Worm (Caenorhabditis elegans) whole organism, early embryonic: ENCODE results near the gene T15B7.14.

ENCODE experiments used
- B0310.2 ChIP-seq: sonication (generic microtip); optimal IDR thresholded peaks from 2 replicates; lab custom pipeline; 2016; ENCODE audit warnings: mild to moderate bottlenecking, missing genetic modification characterization, missing compliant biosample characterization
- F13C5.2 ChIP-seq: sonication (generic microtip); optimal IDR thresholded peaks from 2 replicates; lab custom pipeline; 2017; ENCODE audit warnings: mild to moderate bottlenecking, missing genetic modification characterization, inconsistent platforms, missing compliant biosample characterization
- aly-1 ChIP-seq: sonication (generic microtip); optimal IDR thresholded peaks from 2 replicates; lab custom pipeline; 2016; ENCODE audit warnings: missing genetic modification characterization, missing compliant biosample characterization
- ama-1 ChIP-seq: fragments of 150-350 bp; optimal IDR thresholded peaks from 2 replicates; lab custom pipeline; 2014
- ceh-13 ChIP-seq: fragments of 200-800 bp; sonication (Bioruptor generic); optimal IDR thresholded peaks from 2 replicates; lab custom pipeline; 2018; ENCODE audit warnings: mild to moderate bottlenecking, missing genetic modification characterization, missing compliant biosample characterization
- ceh-36 ChIP-seq: sonication (generic microtip); optimal IDR thresholded peaks from 2 replicates; lab custom pipeline; 2016; ENCODE audit warnings: missing genetic modification characterization, inconsistent platforms, missing compliant biosample characterization
- ets-7 ChIP-seq: sonication (generic microtip); optimal IDR thresholded peaks from 2 replicates; lab custom pipeline; 2016; ENCODE audit warnings: missing genotype, missing genetic modification characterization, missing compliant biosample characterization
- flt-1 ChIP-seq: fragments of 200-800 bp; sonication (Bioruptor generic); IDR thresholded peaks from 2 replicates; pipeline ENCODE4 v1.3.6; 2022; ENCODE audit warnings: missing genetic modification characterization, missing compliant biosample characterization
- hmbx-1 ChIP-seq: sonication (generic microtip); optimal IDR thresholded peaks from 2 replicates; lab custom pipeline; 2016; ENCODE audit warnings: mild to moderate bottlenecking, missing genetic modification characterization, missing compliant biosample characterization
- hmg-4 ChIP-seq: fragments of 200-800 bp; sonication (Bioruptor generic); optimal IDR thresholded peaks from 2 replicates; lab custom pipeline; 2018; ENCODE audit warnings: mild to moderate bottlenecking, missing genetic modification characterization, missing compliant biosample characterization
- hnd-1 ChIP-seq: sonication (generic microtip); optimal IDR thresholded peaks from 2 replicates; lab custom pipeline; 2016; ENCODE audit warnings: missing genetic modification characterization, missing compliant biosample characterization
- pes-1 ChIP-seq: fragments of 200-800 bp; sonication (Bioruptor generic); IDR thresholded peaks from 2 replicates; pipeline ENCODE4 v1.3.6; 2022; ENCODE audit warnings: missing genetic modification reagents, missing genetic modification characterization, missing compliant biosample characterization
- scrt-1 ChIP-seq: fragments of 200-800 bp; sonication (Bioruptor generic); IDR thresholded peaks from 2 replicates; pipeline ENCODE4 v1.3.6; 2022; ENCODE audit warnings: missing genetic modification characterization, missing compliant biosample characterization
- sea-1 ChIP-seq: fragments of 200-800 bp; sonication (Bioruptor generic); conservative IDR thresholded peaks from 2 replicates; pipeline ENCODE4 v1.3.6; 2022; ENCODE audit warnings: missing genetic modification characterization, missing compliant biosample characterization
- tbx-11 ChIP-seq: fragments of 200-800 bp; sonication (Bioruptor generic); IDR thresholded peaks from 2 replicates; pipeline ENCODE4 v1.3.6; 2022; ENCODE audit warnings: missing genetic modification characterization, missing compliant biosample characterization
- tbx-37 ChIP-seq: fragments of 200-800 bp; sonication (Bioruptor generic); conservative IDR thresholded peaks from 2 replicates; pipeline ENCODE4 v1.3.6; 2022; ENCODE audit warnings: missing genetic modification reagents, missing genetic modification characterization, missing compliant biosample characterization
- tra-4 ChIP-seq: sonication (generic microtip); optimal IDR thresholded peaks from 2 replicates; lab custom pipeline; 2017; ENCODE audit warnings: missing genetic modification characterization, missing compliant biosample characterization

Gene T15B7.14

ce11 chrV:6783044-6783625, 52.0 kb downstream of the T15B7.14 start:
- TF ChIP-seq ama-1 (lab: Kevin White, UChicago) (no peak), tra-4 (tag; lab: Kevin White, UChicago) (no peak), hmg-4 (no peak), sea-1 (GFP tag; lab: Robert Waterston, UW) (no peak), pes-1 (GFP tag; lab: Robert Waterston, UW) (no peak), ets-7 (no peak), hnd-1 (tag; lab: Kevin White, UChicago) (no peak)

ce11 chrV:6782260-6782659, 52.9 kb downstream of the T15B7.14 start:
- TF ChIP-seq tbx-37 (GFP tag; lab: Robert Waterston, UW) (no peak), B0310.2 (tag; lab: Kevin White, UChicago) (no peak), hnd-1 (tag; lab: Kevin White, UChicago) (no peak), tbx-11 (GFP tag; lab: Robert Waterston, UW) (no peak), hmg-4 (no peak), F13C5.2 (no peak), pes-1 (GFP tag; lab: Robert Waterston, UW) (no peak), ceh-13 (GFP tag; lab: Kevin White, UChicago) (no peak), hmbx-1 (no peak), ama-1 (lab: Kevin White, UChicago) (no peak), ets-7 (no peak), sea-1 (GFP tag; lab: Robert Waterston, UW) (no peak), tra-4 (tag; lab: Kevin White, UChicago) (no peak), aly-1 (tag; lab: Kevin White, UChicago) (no peak), scrt-1 (no peak), flt-1 (GFP tag; lab: Robert Waterston, UW) (no peak), ceh-36 (tag; lab: Kevin White, UChicago) (no peak)
